Worm (Caenorhabditis elegans) whole organism, L4 larva: ENCODE results near the gene srx-135.
A peak's percentile ranks its signal among the peaks of the same experiment; 100 is the strongest.

ENCODE experiments used
- F10B5.3 ChIP-seq: sonication (generic microtip); optimal IDR thresholded peaks from 2 replicates; lab custom pipeline; 2016; ENCODE audit warnings: mild to moderate bottlenecking, missing genetic modification characterization, missing compliant biosample characterization
- Y105C5A.15 ChIP-seq: fragments of 200-800 bp; sonication (Bioruptor generic); IDR thresholded peaks from 2 replicates; pipeline ENCODE4 v1.3.6; 2022; ENCODE audit warnings: missing genetic modification characterization, missing compliant biosample characterization
- Y48G9A.11 ChIP-seq: fragments of 200-800 bp; sonication (Bioruptor generic); IDR thresholded peaks from 2 replicates; pipeline ENCODE4 v1.3.6; 2022; ENCODE audit warnings: missing genetic modification reagents, missing genetic modification characterization, missing compliant biosample characterization
- ZK546.5 ChIP-seq, 2 experiments: sonication (generic microtip); optimal IDR thresholded peaks; 2 replicates each; lab custom pipeline; 2017; ENCODE audit warnings: missing biosample characterization in 2 of 2, missing genetic modification characterization in 2 of 2
- aly-2 ChIP-seq: sonication (generic microtip); optimal IDR thresholded peaks from 2 replicates; lab custom pipeline; 2018; ENCODE audit warnings: missing biosample characterization, missing genetic modification characterization
- arid-1 ChIP-seq: fragments of 200-800 bp; sonication (Bioruptor generic); conservative IDR thresholded peaks from 2 replicates; pipeline ENCODE4 v1.3.6; 2022; ENCODE audit warnings: missing genetic modification reagents, missing genetic modification characterization, missing compliant biosample characterization
- ceh-20 ChIP-seq: fragments of 200-800 bp; sonication (Bioruptor generic); IDR thresholded peaks from 2 replicates; pipeline ENCODE4 v1.3.6; 2022; ENCODE audit warnings: missing genetic modification reagents, missing genetic modification characterization, missing compliant biosample characterization
- ceh-32 ChIP-seq: sonication (generic microtip); optimal IDR thresholded peaks from 2 replicates; lab custom pipeline; 2016; ENCODE audit warnings: mild to moderate bottlenecking, missing genetic modification characterization, missing compliant biosample characterization; ENCODE audit not compliant: poor library complexity
- ceh-82 ChIP-seq: sonication (generic microtip); optimal IDR thresholded peaks from 2 replicates; lab custom pipeline; 2017; ENCODE audit warnings: missing biosample characterization, missing genetic modification characterization
- ces-1 ChIP-seq: fragments of 150-350 bp; sonication (generic microtip); optimal IDR thresholded peaks from 4 replicates; lab custom pipeline; 2014; ENCODE audit warnings: missing biosample characterization, missing genetic modification reagents, missing genetic modification characterization
- cey-2 ChIP-seq: sonication (generic microtip); optimal IDR thresholded peaks from 3 replicates; lab custom pipeline; 2017; ENCODE audit warnings: missing genetic modification characterization, mild to moderate bottlenecking, missing compliant biosample characterization, antibody characterized with exemption, borderline replicate concordance; ENCODE audit not compliant: insufficient read depth
- daf-12 ChIP-seq: fragments of 150-350 bp; optimal IDR thresholded peaks from 2 replicates; lab custom pipeline; 2014; ENCODE audit warnings: missing biosample characterization, missing genetic modification reagents, missing genetic modification characterization
- daf-16 ChIP-seq, 3 experiments: sonication (generic microtip); optimal IDR thresholded peaks; 2 replicates each; lab custom pipeline; 2016 to 2017; ENCODE audit warnings: missing genetic modification characterization in 3 of 3, missing genetic modification reagents in 3 of 3, mild to moderate bottlenecking in 2 of 3, missing compliant biosample characterization in 2 of 3, missing biosample characterization in 1 of 3, moderate library complexity in 1 of 3
- daf-19 ChIP-seq: fragments of 200-800 bp; sonication (Bioruptor generic); conservative IDR thresholded peaks from 2 replicates; pipeline ENCODE4 v1.3.6; 2022; ENCODE audit warnings: missing genetic modification characterization, missing compliant biosample characterization
- daf-8 ChIP-seq: fragments of 200-800 bp; sonication (Bioruptor generic); IDR thresholded peaks from 2 replicates; pipeline ENCODE4 v1.3.6; 2022; ENCODE audit warnings: missing genetic modification characterization, missing compliant biosample characterization
- dmd-6 ChIP-seq: fragments of 200-800 bp; sonication (Bioruptor generic); IDR thresholded peaks from 2 replicates; pipeline ENCODE4 v1.3.6; 2022; ENCODE audit warnings: missing genetic modification reagents, missing genetic modification characterization, missing compliant biosample characterization
- dpl-1 ChIP-seq: fragments of 150-350 bp; optimal IDR thresholded peaks from 2 replicates; lab custom pipeline; 2014; ENCODE audit warnings: missing biosample characterization, missing genetic modification reagents, missing genetic modification characterization
- duxl-1 ChIP-seq: sonication (generic microtip); optimal IDR thresholded peaks from 2 replicates; lab custom pipeline; 2016; ENCODE audit warnings: mild to moderate bottlenecking, missing genetic modification characterization, moderate library complexity, missing compliant biosample characterization; ENCODE audit not compliant: poor library complexity
- dve-1 ChIP-seq: sonication (generic microtip); optimal IDR thresholded peaks from 2 replicates; lab custom pipeline; 2017; ENCODE audit warnings: antibody characterized with exemption, mild to moderate bottlenecking, missing genetic modification characterization, missing compliant biosample characterization; ENCODE audit not compliant: insufficient read depth
- hif-1 ChIP-seq, 2 experiments: sonication (generic microtip); optimal IDR thresholded peaks; 2 replicates each; lab custom pipeline; 2016 to 2017; ENCODE audit warnings: missing compliant biosample characterization in 2 of 2, missing genetic modification characterization in 2 of 2, missing genetic modification reagents in 2 of 2, missing genotype in 2 of 2, mild to moderate bottlenecking in 1 of 2
- lim-7 ChIP-seq: fragments of 200-800 bp; sonication (Bioruptor generic); IDR thresholded peaks from 2 replicates; pipeline ENCODE4 v1.3.6; 2022; ENCODE audit warnings: missing genetic modification characterization, missing compliant biosample characterization
- lin-1 ChIP-seq: fragments of 200-800 bp; sonication (Bioruptor generic); IDR thresholded peaks from 2 replicates; pipeline ENCODE4 v1.3.6; 2022; ENCODE audit warnings: missing genetic modification reagents, missing genetic modification characterization, missing compliant biosample characterization
- lin-15B ChIP-seq: fragments of 150-350 bp; sonication (generic microtip); optimal IDR thresholded peaks from 3 replicates; lab custom pipeline; 2014; ENCODE audit warnings: missing biosample characterization, missing genetic modification characterization
- lin-38 ChIP-seq: fragments of 200-800 bp; sonication (Bioruptor generic); IDR thresholded peaks from 2 replicates; pipeline ENCODE4 v1.3.6; 2022; ENCODE audit warnings: missing genetic modification reagents, missing genetic modification characterization, missing compliant biosample characterization
- madf-9 ChIP-seq: fragments of 200-800 bp; sonication (Bioruptor generic); conservative IDR thresholded peaks from 2 replicates; pipeline ENCODE4 v1.3.6; 2022; ENCODE audit warnings: missing genetic modification reagents, missing genetic modification characterization, missing compliant biosample characterization
- mes-2 ChIP-seq: sonication (generic microtip); optimal IDR thresholded peaks from 2 replicates; lab custom pipeline; 2016; ENCODE audit warnings: missing genotype, mild to moderate bottlenecking, missing genetic modification characterization, missing compliant biosample characterization; ENCODE audit not compliant: poor library complexity, severe bottlenecking
- mxl-3 ChIP-seq: fragments of 200-800 bp; sonication (Bioruptor generic); optimal IDR thresholded peaks from 2 replicates; lab custom pipeline; 2018; ENCODE audit warnings: mild to moderate bottlenecking, missing genetic modification characterization, missing compliant biosample characterization
- nhr-10 ChIP-seq: fragments of 150-350 bp; optimal IDR thresholded peaks from 2 replicates; lab custom pipeline; 2014; ENCODE audit warnings: missing biosample characterization, missing genetic modification characterization
- nhr-102 ChIP-seq: sonication (generic microtip); optimal IDR thresholded peaks from 2 replicates; lab custom pipeline; 2016; ENCODE audit warnings: mild to moderate bottlenecking, missing genetic modification characterization, moderate library complexity, missing compliant biosample characterization
- nhr-11 ChIP-seq: fragments of 150-350 bp; optimal IDR thresholded peaks from 2 replicates; lab custom pipeline; 2014; ENCODE audit warnings: missing biosample characterization, missing genetic modification characterization
- nhr-25 ChIP-seq: sonication (generic microtip); optimal IDR thresholded peaks from 2 replicates; lab custom pipeline; 2017; ENCODE audit warnings: missing genetic modification characterization, mild to moderate bottlenecking, missing compliant biosample characterization, antibody characterized with exemption, moderate library complexity, borderline replicate concordance; ENCODE audit not compliant: insufficient read depth
- nhr-28 ChIP-seq: fragments of 150-350 bp; optimal IDR thresholded peaks from 2 replicates; lab custom pipeline; 2014; ENCODE audit warnings: missing biosample characterization, missing genetic modification characterization
- nhr-41 ChIP-seq: fragments of 200-800 bp; sonication (Bioruptor generic); IDR thresholded peaks from 2 replicates; pipeline ENCODE4 v1.3.6; 2022; ENCODE audit warnings: missing genetic modification reagents, missing genetic modification characterization, missing compliant biosample characterization
- nhr-48 ChIP-seq: sonication (generic microtip); optimal IDR thresholded peaks from 2 replicates; lab custom pipeline; 2016; ENCODE audit warnings: mild to moderate bottlenecking, missing genetic modification characterization, missing compliant biosample characterization
- saeg-2 ChIP-seq: fragments of 200-800 bp; sonication (Bioruptor generic); IDR thresholded peaks from 2 replicates; pipeline ENCODE4 v1.3.6; 2022; ENCODE audit warnings: missing genetic modification reagents, missing genetic modification characterization, missing compliant biosample characterization
- snpc-1.2 ChIP-seq: fragments of 200-800 bp; sonication (Bioruptor generic); IDR thresholded peaks from 2 replicates; pipeline ENCODE4 v1.3.6; 2022; ENCODE audit warnings: missing genetic modification reagents, missing genetic modification characterization, missing compliant biosample characterization
- spr-3 ChIP-seq: fragments of 200-800 bp; sonication (Bioruptor generic); optimal IDR thresholded peaks from 2 replicates; lab custom pipeline; 2018; ENCODE audit warnings: mild to moderate bottlenecking, missing genetic modification characterization, missing compliant biosample characterization
- vab-7 ChIP-seq: fragments of 200-800 bp; sonication (Bioruptor generic); IDR thresholded peaks from 2 replicates; pipeline ENCODE4 v1.3.6; 2022; ENCODE audit warnings: missing genetic modification reagents, missing genetic modification characterization, missing compliant biosample characterization

Gene srx-135

ce11 chrV:13898356-13898755 is 39.4 kb downstream of the srx-135 start, which contains the start of gene cyp-35C1 (continued):
- TF ChIP-seq daf-16 (GFP tag; optimal IDR thresholded peaks at IDR 0.05; lab: Kevin White, UChicago) (no peak), daf-16 (tag; optimal IDR thresholded peaks at IDR 0.05; lab: Kevin White, UChicago) (peak; percentile 39), ceh-20 (GFP tag; lab: Robert Waterston, UW) (no peak), ceh-82 (tag; lab: Kevin White, UChicago) (no peak), dpl-1 (GFP tag; lab: Kevin White, UChicago) (no peak), dmd-6 (GFP tag; lab: Robert Waterston, UW) (0 out of 2 replicates have a peak, but pooled peaks have one; percentile 11), dve-1 (tag; lab: Kevin White, UChicago) (peak; percentile 19), vab-7 (GFP tag; lab: Robert Waterston, UW) (no peak), cey-2 (tag; lab: Kevin White, UChicago) (no peak), spr-3 (GFP tag; lab: Kevin White, UChicago) (no peak), mxl-3 (GFP tag; lab: Kevin White, UChicago) (no peak), mes-2 (tag; lab: Kevin White, UChicago) (no peak), hif-1 (tag; optimal IDR thresholded peaks at IDR 0.05; lab: Kevin White, UChicago) (no peak), ZK546.5 (tag; optimal IDR thresholded peaks at IDR 0.05; lab: Kevin White, UChicago) (no peak), ces-1 (GFP tag; lab: Kevin White, UChicago) (no peak), arid-1 (GFP tag; lab: Robert Waterston, UW) (no peak), nhr-28 (peak; percentile 93), nhr-10 (tag; lab: Kevin White, UChicago) (no peak)

ce11 chrV:13899213-13899612 is 40.2 kb downstream of the srx-135 start, which contains the start of gene oac-3:
oac-3 (plus strand) TSS chrV:13899513.
- TF ChIP-seq ceh-32 = no peak
- no peak for TF ChIP-seq lim-7 (GFP tag; lab: Robert Waterston, UW)
- TF ChIP-seq F10B5.3 (tag; lab: Kevin White, UChicago) = no peak
- no peak for TF ChIP-seq daf-8 (GFP tag; lab: Robert Waterston, UW)
- no peak for TF ChIP-seq nhr-10 (tag; lab: Kevin White, UChicago)
- no peak for TF ChIP-seq cey-2 (tag; lab: Kevin White, UChicago)
- TF ChIP-seq nhr-48 (tag; lab: Kevin White, UChicago) = no peak
- no peak for TF ChIP-seq daf-12
- TF ChIP-seq nhr-11 = no peak
- no peak for TF ChIP-seq aly-2 (tag; lab: Kevin White, UChicago)
- TF ChIP-seq duxl-1 = no peak
- no peak for TF ChIP-seq lin-15B (tag; lab: Kevin White, UChicago)
- TF ChIP-seq madf-9 (GFP tag; lab: Robert Waterston, UW) = no peak
- no peak for TF ChIP-seq nhr-28
- TF ChIP-seq nhr-25 (tag; lab: Kevin White, UChicago) = no peak
- TF ChIP-seq vab-7 (GFP tag; lab: Robert Waterston, UW) = no peak

- TF ChIP-seq daf-16 (GFP tag; optimal IDR thresholded peaks at IDR 0.05; lab: Kevin White, UChicago) (no peak), daf-16 (tag; optimal IDR thresholded peaks at IDR 0.05; lab: Kevin White, UChicago) (no peak), nhr-41 (no peak), snpc-1.2 (GFP tag; lab: Robert Waterston, UW) (no peak), lin-38 (GFP tag; lab: Robert Waterston, UW) (no peak), daf-19 (no peak), nhr-102 (tag; lab: Kevin White, UChicago) (no peak), Y105C5A.15 (GFP tag; lab: Robert Waterston, UW) (no peak), Y48G9A.11 (no peak), ZK546.5 (tag; optimal IDR thresholded peaks at IDR 0.05; lab: Kevin White, UChicago) (no peak), lin-1 (GFP tag; lab: Robert Waterston, UW) (no peak), saeg-2 (GFP tag; lab: Robert Waterston, UW) (no peak)
These were observed 43.5 kb downstream of the srx-135 start, which contains the start of gene C06B3.1 for ce11 chrV:13902495-13902894. C06B3.1 (plus strand) TSS chrV:13902795.
